Fruit fly (Drosophila melanogaster) ovary, adult (tissue): ENCODE measurements around the gene Cyp4ae1.

ENCODE experiments used
- CG17801 ChIP-seq: fragments of 200-800 bp; optimal IDR thresholded peaks from 2 replicates; lab custom pipeline; 2019; ENCODE audit warnings: missing biosample characterization, mild to moderate bottlenecking, missing genetic modification characterization, moderate library complexity; ENCODE audit not compliant: partially characterized antibody

The Cyp4ae1 gene

dm6 chrX:2170424-2170823 lies 8.4 kb upstream of the Cyp4ae1 start:
- no peak for TF ChIP-seq CG17801 (GFP tag; lab: Kevin White, UChicago)

- peak; percentile 49 for TF ChIP-seq CG17801 (GFP tag; lab: Kevin White, UChicago)
Measured at dm6 chrX:2172420-2172827, 6.4 kb upstream of the Cyp4ae1 start, which contains the start of gene ND-B14.5A. TSS of gene ND-B14.5A (plus strand) at chrX:2172526.

- no peak for TF ChIP-seq CG17801 (GFP tag; lab: Kevin White, UChicago)
Measured at dm6 chrX:2175265-2175795, 3.5 kb upstream of the Cyp4ae1 start, which contains the start of gene Cyp4d14. TSS of gene Cyp4d14 (minus strand) at chrX:2175315.

- no peak for TF ChIP-seq CG17801 (GFP tag; lab: Kevin White, UChicago)
Measured at dm6 chrX:2175956-2176469, 2.8 kb upstream of the Cyp4ae1 start, which contains the start of gene Cyp4d2. TSS of gene Cyp4d2 (plus strand) at chrX:2176006.

- no peak for TF ChIP-seq CG17801 (GFP tag; lab: Kevin White, UChicago)
Measured at dm6 chrX:2180750-2181261, 2.0 kb downstream of the Cyp4ae1 start, which contains the start of gene pn. TSS of gene pn (plus strand) at chrX:2181211.

- peak; percentile 52 for TF ChIP-seq CG17801 (GFP tag; lab: Kevin White, UChicago)
Measured at dm6 chrX:2184563-2184962, 5.8 kb downstream of the Cyp4ae1 start, which contains the start of the genes Nmd3 and CG17776. TSS of gene Nmd3 (minus strand) at chrX:2184668. TSS of gene CG17776 (plus strand) at chrX:2184725.

- no peak for TF ChIP-seq CG17801 (GFP tag; lab: Kevin White, UChicago)
Measured at dm6 chrX:2186555-2186954, 7.7 kb downstream of the Cyp4ae1 start, which contains the start of gene CG17777. TSS of gene CG17777 (plus strand) at chrX:2186855.

dm6 chrX:2187520-2187919 lies 8.7 kb downstream of the Cyp4ae1 start, which contains the start of gene CG3457:
TSS of gene CG3457 (plus strand) at chrX:2187820.
- no peak for TF ChIP-seq CG17801 (GFP tag; lab: Kevin White, UChicago)

- no peak for TF ChIP-seq CG17801 (GFP tag; lab: Kevin White, UChicago)
Measured at dm6 chrX:2188888-2189287, 10.1 kb downstream of the Cyp4ae1 start, which contains the start of gene Mct1. TSS of gene Mct1 (plus strand) at chrX:2189188.

dm6 chrX:2191896-2192295 lies 13.1 kb downstream of the Cyp4ae1 start:
- TF ChIP-seq CG17801 (GFP tag; lab: Kevin White, UChicago), result no peak

dm6 chrX:2193158-2193557 lies 14.4 kb downstream of the Cyp4ae1 start:
- TF ChIP-seq CG17801 (GFP tag; lab: Kevin White, UChicago), result no peak

- no peak for TF ChIP-seq CG17801 (GFP tag; lab: Kevin White, UChicago)
Measured at dm6 chrX:2193809-2194207, 15.0 kb downstream of the Cyp4ae1 start, which contains the start of gene CG14053. TSS of gene CG14053 (minus strand) at chrX:2193909.

dm6 chrX:2194208-2195094 lies 15.6 kb downstream of the Cyp4ae1 start:
- peak; percentile 24 for TF ChIP-seq CG17801 (GFP tag; lab: Kevin White, UChicago)

dm6 chrX:2196086-2196732 lies 17.4 kb downstream of the Cyp4ae1 start:
- TF ChIP-seq CG17801 (GFP tag; lab: Kevin White, UChicago), result peak; percentile 87
